Worm (Caenorhabditis elegans): ENCODE results near the gene H01M10.2.

- no peak for TF ChIP-seq nhr-90 (tag; optimal IDR thresholded peaks at IDR 0.05)
- TF ChIP-seq ceh-27 (GFP tag; optimal IDR thresholded peaks at IDR 0.05) = no peak
- no peak for TF ChIP-seq tbp1 (GFP tag; optimal IDR thresholded peaks at IDR 0.05)
- no peak for TF ChIP-seq hmg-20 (GFP tag; IDR thresholded peaks at IDR 0.05)
- TF ChIP-seq tlf-1 (GFP tag; optimal IDR thresholded peaks at IDR 0.05) = no peak
- no peak for TF ChIP-seq sdz-38 (tag; optimal IDR thresholded peaks at IDR 0.05)
- no peak for TF ChIP-seq somi-1 (GFP tag; optimal IDR thresholded peaks at IDR 0.05)
- TF ChIP-seq F33H1.4 (GFP tag; IDR thresholded peaks at IDR 0.05) = no peak
- no peak for TF ChIP-seq ceh-58 (GFP tag; IDR thresholded peaks at IDR 0.05)
- no peak for TF ChIP-seq lir-1 (GFP tag; conservative IDR thresholded peaks at IDR 0.05)
- TF ChIP-seq B0035.1 (tag; optimal IDR thresholded peaks at IDR 0.05) = no peak
- no peak for TF ChIP-seq F57C9.4 (tag; optimal IDR thresholded peaks at IDR 0.05)
Observed at ce11 chrX:2593703-2594102, 8.1 kb upstream of the H01M10.2 start, which contains the start of the genes nhr-40 and T03G6.7.
